Fruit fly (Drosophila melanogaster): ENCODE data around the gene Cyp4g1.

DNA sequence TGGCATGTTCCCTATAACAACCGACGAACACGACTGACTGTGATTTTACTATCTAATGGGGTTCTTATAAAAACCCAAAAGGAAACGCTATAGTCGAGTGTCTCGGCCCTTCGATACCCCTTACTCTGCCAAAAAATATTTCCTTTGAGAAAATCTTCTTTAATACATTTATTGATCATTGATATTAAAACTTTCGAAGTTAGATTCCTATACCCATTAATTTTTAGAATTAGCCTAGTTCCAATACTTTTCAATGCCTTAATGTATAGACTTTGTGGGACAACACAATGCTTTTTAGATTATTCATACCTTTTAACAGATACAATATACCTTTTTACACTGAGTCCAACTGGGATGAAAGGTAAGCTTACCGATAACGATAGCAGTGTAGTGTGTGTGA lies 31.7 kb downstream of the Cyp4g1 start, which contains the start of gene Pgcl:
- TF ChIP-seq NK7.1 (GFP tag; optimal IDR thresholded peaks at IDR 0.05) (no peak), CG43689 (GFP tag; IDR thresholded peaks at IDR 0.05) (no peak), nom (GFP tag; optimal IDR thresholded peaks at IDR 0.05) (no peak), peb (GFP tag; IDR thresholded peaks at IDR 0.05) (no peak), stwl (tag; optimal IDR thresholded peaks at IDR 0.05) (no peak), dan (GFP tag; IDR thresholded peaks at IDR 0.05) (no peak), CG4404 (GFP tag; IDR thresholded peaks at IDR 0.05) (no peak), CG10321 (GFP tag; IDR thresholded peaks at IDR 0.05) (no peak), pan (optimal IDR thresholded peaks at IDR 0.05) (no peak), pan (GFP tag; optimal IDR thresholded peaks at IDR 0.05 in 1 of 2, IDR thresholded peaks at IDR 0.05 in 1 of 2) (no peak), insv (GFP tag; optimal IDR thresholded peaks at IDR 0.05) (no peak), Stat92E (GFP tag; optimal IDR thresholded peaks at IDR 0.05) (no peak), dmrt11E (tag; optimal IDR thresholded peaks at IDR 0.05) (no peak), cwo (GFP tag; optimal IDR thresholded peaks at IDR 0.05) (no peak), psq (GFP tag; optimal IDR thresholded peaks at IDR 0.05) (no peak)
